Fruit fly (Drosophila melanogaster): Measurements from ENCODE around the gene CG9705.

The CG9705 gene

dm6 chr3L:16782218-16782763, 2.4 kb downstream of the CG9705 start (continued):
- no peak for TF ChIP-seq dan (GFP tag; IDR thresholded peaks at IDR 0.05)
- TF ChIP-seq eve (GFP tag; optimal IDR thresholded peaks at IDR 0.05), result no peak
- peak; percentile 59; the same call in 1 of the 2 replicates for TF ChIP-seq E2f1 (GFP tag; IDR thresholded peaks at IDR 0.05)
- peak; percentile 75 for TF ChIP-seq bcd (GFP tag; optimal IDR thresholded peaks at IDR 0.05)
- no peak for TF ChIP-seq CG15479 (GFP tag; optimal IDR thresholded peaks at IDR 0.05)
- TF ChIP-seq CG16779 (GFP tag; IDR thresholded peaks at IDR 0.05), result no peak
- no peak for TF ChIP-seq NC2α (GFP tag; optimal IDR thresholded peaks at IDR 0.05)
- no peak for TF ChIP-seq Dip2 (GFP tag; IDR thresholded peaks at IDR 0.05)
- no peak for TF ChIP-seq Tbp (GFP tag; optimal IDR thresholded peaks at IDR 0.05)
- TF ChIP-seq Doc3 (GFP tag; IDR thresholded peaks at IDR 0.05; ENCODE audit: partially characterized antibody), result no peak
- TF ChIP-seq chn (GFP tag; optimal IDR thresholded peaks at IDR 0.05), result peak; percentile 55
- peak; percentile 80 for TF ChIP-seq CG9727 (GFP tag; optimal IDR thresholded peaks at IDR 0.05)
- TF ChIP-seq Jarid2 (GFP tag; optimal IDR thresholded peaks at IDR 0.05), result peak; percentile 42
- TF ChIP-seq sc (optimal IDR thresholded peaks at IDR 0.05), result no peak
- peak; percentile 45 for TF ChIP-seq sc (GFP tag; optimal IDR thresholded peaks at IDR 0.05)
- peak; percentile 63 for TF ChIP-seq run (tag; optimal IDR thresholded peaks at IDR 0.05)
- TF ChIP-seq CG10543 (GFP tag; optimal IDR thresholded peaks at IDR 0.05), result no peak
- TF ChIP-seq zfh1 (GFP tag; IDR thresholded peaks at IDR 0.05), result peak; percentile 77; the same call in 2 of the 3 replicates
- 0 out of 3 replicates have a peak, but pooled peaks have one; percentile 28 for TF ChIP-seq so (GFP tag; IDR thresholded peaks at IDR 0.05)
- no peak for TF ChIP-seq Bgb (GFP tag; IDR thresholded peaks at IDR 0.05; ENCODE audit: partially characterized antibody)
- TF ChIP-seq CG12155 (GFP tag; optimal IDR thresholded peaks at IDR 0.05), result peak; percentile 55
- no peak for TF ChIP-seq CG11560 (tag; IDR thresholded peaks at IDR 0.05)
- TF ChIP-seq CG30020 (tag; optimal IDR thresholded peaks at IDR 0.05), result no peak
- TF ChIP-seq Side (GFP tag; optimal IDR thresholded peaks at IDR 0.05), result peak; percentile 76
- TF ChIP-seq CG11085 (GFP tag; IDR thresholded peaks at IDR 0.05), result 0 out of 2 replicates have a peak, but pooled peaks have one; percentile 31
- TF ChIP-seq cg (GFP tag; optimal IDR thresholded peaks at IDR 0.05), result no peak
- TF ChIP-seq CG4424 (GFP tag; optimal IDR thresholded peaks at IDR 0.05), result peak; percentile 79
- TF ChIP-seq CG8281 (tag; optimal IDR thresholded peaks at IDR 0.05), result no peak
- peak; percentile 66 for TF ChIP-seq CG17385 (GFP tag; optimal IDR thresholded peaks at IDR 0.05)
- peak; percentile 76 for TF ChIP-seq ATbp (GFP tag; optimal IDR thresholded peaks at IDR 0.05)
- peak; percentile 70 for TF ChIP-seq az2 (GFP tag; optimal IDR thresholded peaks at IDR 0.05)
- peak; percentile 29 for TF ChIP-seq BtbVII (GFP tag; optimal IDR thresholded peaks at IDR 0.05)
- TF ChIP-seq btn (GFP tag; optimal IDR thresholded peaks at IDR 0.05), result peak; percentile 52
- TF ChIP-seq tll (GFP tag; optimal IDR thresholded peaks at IDR 0.05), result no peak
- TF ChIP-seq schlank (tag; optimal IDR thresholded peaks at IDR 0.05), result no peak
- peak; percentile 11 for TF ChIP-seq zfh2 (GFP tag; optimal IDR thresholded peaks at IDR 0.05)
- no peak for TF ChIP-seq C15 (GFP tag; IDR thresholded peaks at IDR 0.05)
- TF ChIP-seq Med (GFP tag), result peak; percentile 94
- TF ChIP-seq CG8089 (GFP tag; optimal IDR thresholded peaks at IDR 0.05), result peak; percentile 24
- TF ChIP-seq sima (GFP tag; optimal IDR thresholded peaks at IDR 0.05), result peak; percentile 0
- TF ChIP-seq Dfd (GFP tag; optimal IDR thresholded peaks at IDR 0.05), result no peak
- no peak for TF ChIP-seq ato (GFP tag; IDR thresholded peaks at IDR 0.05; ENCODE audit: partially characterized antibody)
- peak; percentile 77 for TF ChIP-seq CG6689 (GFP tag; IDR thresholded peaks at IDR 0.05)
- TF ChIP-seq repo (GFP tag; optimal IDR thresholded peaks at IDR 0.05), result no peak
- 0 out of 2 replicates have a peak, but pooled peaks have one; percentile 37 for TF ChIP-seq Gsc (GFP tag; IDR thresholded peaks at IDR 0.05)
- TF ChIP-seq CG10274 (GFP tag; optimal IDR thresholded peaks at IDR 0.05), result peak; percentile 12
- no peak for TF ChIP-seq CG17186 (GFP tag; optimal IDR thresholded peaks at IDR 0.05)
- TF ChIP-seq CG30403 (GFP tag; optimal IDR thresholded peaks at IDR 0.05), result peak; percentile 71
- peak; percentile 56 for TF ChIP-seq CG15601 (tag; optimal IDR thresholded peaks at IDR 0.05)
- no peak for TF ChIP-seq cad (GFP tag; optimal IDR thresholded peaks at IDR 0.05)
- TF ChIP-seq crol (GFP tag; IDR thresholded peaks at IDR 0.05), result no peak

Measured in whole organism, embryonic.